Fruit fly (Drosophila melanogaster) whole organism, pupa: Measurements from ENCODE around the gene CG31915.
A peak's percentile ranks its signal among the peaks of the same experiment; 100 is the strongest.

Experiments used
- CG10348 ChIP-seq: fragments of 200-800 bp; sonication (Bioruptor generic); IDR thresholded peaks from 2 replicates; pipeline ENCODE4 v1.3.6; 2022; ENCODE audit warnings: missing biosample characterization, missing genetic modification characterization
- CG12605 ChIP-seq: fragments of 200-800 bp; sonication (Bioruptor generic); IDR thresholded peaks from 2 replicates; pipeline ENCODE4 v1.3.6; 2022; ENCODE audit warnings: missing biosample characterization, missing genetic modification characterization
- CG13204 ChIP-seq: fragments of 200-800 bp; sonication (Bioruptor generic); optimal IDR thresholded peaks from 2 replicates; lab custom pipeline; 2018; ENCODE audit warnings: missing biosample characterization, mild to moderate bottlenecking, missing genetic modification characterization, moderate library complexity
- CG15710 ChIP-seq: fragments of 200-800 bp; sonication (Bioruptor generic); optimal IDR thresholded peaks from 2 replicates; lab custom pipeline; 2018; ENCODE audit warnings: missing biosample characterization, mild to moderate bottlenecking, missing genetic modification characterization, moderate library complexity
- CG17806 ChIP-seq: fragments of 200-800 bp; sonication (Bioruptor generic); optimal IDR thresholded peaks from 2 replicates; lab custom pipeline; 2018; ENCODE audit warnings: missing biosample characterization, mild to moderate bottlenecking, missing genetic modification characterization, moderate library complexity
- CG34367 ChIP-seq: fragments of 200-800 bp; sonication (Bioruptor generic); optimal IDR thresholded peaks from 2 replicates; lab custom pipeline; 2018; ENCODE audit warnings: missing biosample characterization, mild to moderate bottlenecking, missing genetic modification characterization
- CG4496 ChIP-seq: fragments of 200-800 bp; sonication (Bioruptor generic); IDR thresholded peaks from 3 replicates; pipeline ENCODE4 v1.3.6; 2022; ENCODE audit warnings: missing biosample characterization, missing genetic modification characterization
- CG8159 ChIP-seq: fragments of 200-800 bp; sonication (Bioruptor generic); optimal IDR thresholded peaks from 3 replicates; lab custom pipeline; 2018; ENCODE audit warnings: missing biosample characterization, mild to moderate bottlenecking, missing genetic modification characterization, moderate library complexity
- D1 ChIP-seq: fragments of 200-800 bp; sonication (Bioruptor generic); optimal IDR thresholded peaks from 2 replicates; lab custom pipeline; 2018; ENCODE audit warnings: missing biosample characterization, mild to moderate bottlenecking, missing genetic modification characterization, moderate library complexity
- EcR ChIP-seq: fragments of 200-800 bp; sonication (Bioruptor generic); optimal IDR thresholded peaks from 3 replicates; lab custom pipeline; 2019; ENCODE audit warnings: missing biosample characterization, missing genetic modification characterization, mild to moderate bottlenecking, moderate library complexity, missing genetic modification reagents
- Ets98B ChIP-seq: fragments of 200-800 bp; sonication (Bioruptor generic); IDR thresholded peaks from 2 replicates; pipeline ENCODE4 v1.3.6; 2022; ENCODE audit warnings: missing biosample characterization, missing genetic modification characterization
- Pif1B ChIP-seq: fragments of 200-800 bp; sonication (Bioruptor generic); optimal IDR thresholded peaks from 3 replicates; lab custom pipeline; 2016; ENCODE audit warnings: missing biosample characterization, missing genetic modification characterization
- Snoo ChIP-seq: fragments of 200-800 bp; sonication (Bioruptor generic); optimal IDR thresholded peaks from 3 replicates; lab custom pipeline; 2017; ENCODE audit warnings: missing biosample characterization, mild to moderate bottlenecking, missing genetic modification characterization, inconsistent platforms
- rn ChIP-seq: fragments of 200-800 bp; sonication (Bioruptor generic); IDR thresholded peaks from 2 replicates; pipeline ENCODE4 v1.3.6; 2022; ENCODE audit warnings: missing biosample characterization, missing genetic modification characterization

DNA sequence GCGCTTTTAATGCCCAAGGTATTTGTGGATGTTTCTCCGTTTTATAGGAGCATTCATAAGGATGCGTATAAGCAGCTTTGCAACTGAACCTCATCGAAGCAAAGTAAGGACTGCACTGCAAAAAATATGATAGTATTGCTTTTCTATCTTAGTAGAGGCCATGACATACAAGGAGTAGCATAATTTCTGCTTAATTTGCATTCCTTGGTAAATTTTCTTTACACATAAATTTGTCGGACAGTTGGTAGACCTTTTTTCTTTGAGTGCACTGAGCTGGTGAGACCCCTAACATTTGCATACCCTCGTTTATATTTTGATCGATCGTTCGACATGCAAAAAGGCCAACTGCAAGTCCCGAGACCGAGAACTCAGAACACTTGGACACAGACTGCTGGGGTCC lies 35.0 kb upstream of the CG31915 start:
- TF ChIP-seq CG34367 (tag; lab: Kevin White, UChicago) (peak; percentile 58), Snoo (peak; percentile 73), CG13204 (GFP tag; lab: Kevin White, UChicago) (no peak), CG17806 (tag; lab: Kevin White, UChicago) (peak; percentile 67), D1 (tag; lab: Kevin White, UChicago) (no peak), CG4496 (peak; percentile 49; the same call in 1 of the 3 replicates), CG10348 (GFP tag; lab: Robert Waterston, UW) (no peak), CG8159 (peak; percentile 66), Pif1B (GFP tag; lab: Kevin White, UChicago) (peak; percentile 45), CG15710 (tag; lab: Kevin White, UChicago) (peak; percentile 67), CG12605 (GFP tag; lab: Robert Waterston, UW) (no peak), EcR (GFP tag; lab: Kevin White, UChicago) (no peak), rn (GFP tag; lab: Robert Waterston, UW) (no peak), Ets98B (no peak)
